Worm (Caenorhabditis elegans) whole organism, L4/young adult: ENCODE data around the gene iscu-1.

Experiments
- W03F9.2 ChIP-seq: fragments of 150-350 bp; optimal IDR thresholded peaks from 2 replicates; lab custom pipeline; 2014; ENCODE audit warnings: missing biosample characterization, missing genetic modification characterization
- dao-5 ChIP-seq: sonication (generic microtip); optimal IDR thresholded peaks from 2 replicates; lab custom pipeline; 2016; ENCODE audit warnings: missing genotype, missing genetic modification characterization, moderate library complexity, missing compliant biosample characterization
- him-1 ChIP-seq: sonication (generic microtip); optimal IDR thresholded peaks from 2 replicates; lab custom pipeline; 2016; ENCODE audit warnings: missing genotype, missing genetic modification reagents, missing genetic modification characterization, missing compliant biosample characterization

The iscu-1 gene

ce11 chrIV:13785545-13785944 lies 1.8 kb downstream of the iscu-1 start, which contains the start of gene lact-9:
Gene lact-9, minus strand, starts transcription at chrIV:13785645.
- TF ChIP-seq W03F9.2 (tag; lab: Kevin White, UChicago) (no peak), him-1 (no peak)

DNA sequence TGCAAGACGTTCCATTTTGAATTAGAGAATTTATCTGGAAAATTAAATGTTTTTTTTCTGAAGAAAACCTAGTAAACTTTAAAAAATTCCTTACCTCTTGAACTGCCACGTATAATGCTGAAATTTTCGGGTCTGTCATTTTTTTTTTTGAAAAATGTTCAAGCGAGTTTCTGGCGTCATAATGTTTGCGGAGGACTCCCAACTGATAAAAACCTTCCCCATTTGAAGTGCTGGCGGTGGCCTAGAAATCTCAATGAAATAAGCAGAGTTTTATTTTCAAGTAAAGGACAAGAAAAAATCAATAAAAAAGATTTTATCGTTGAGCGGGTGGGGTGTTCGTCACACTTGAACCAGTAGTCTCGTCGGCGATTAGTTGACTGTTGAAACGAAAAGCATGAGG lies 2.9 kb downstream of the iscu-1 start, which contains the start of gene icap-1:
Gene icap-1, minus strand, starts transcription at position 272 of the 400 bp plus-strand sequence.
- no peak for TF ChIP-seq W03F9.2 (tag; lab: Kevin White, UChicago)
- no peak for TF ChIP-seq him-1
- no peak for TF ChIP-seq dao-5 (tag; lab: Kevin White, UChicago)

- no peak for TF ChIP-seq him-1
- TF ChIP-seq W03F9.2 (tag; lab: Kevin White, UChicago) = peak; percentile 43
Measured at ce11 chrIV:13788652-13789051, 4.9 kb downstream of the iscu-1 start, which contains the start of the genes sas-6 and Y45F10D.7. Gene sas-6, minus strand, starts transcription at chrIV:13788731. Gene Y45F10D.7, plus strand, starts transcription at chrIV:13788907.

ce11 chrIV:13795249-13795909 lies 11.6 kb downstream of the iscu-1 start:
- no peak for TF ChIP-seq him-1
- TF ChIP-seq dao-5 (tag; lab: Kevin White, UChicago) = no peak
- no peak for TF ChIP-seq W03F9.2 (tag; lab: Kevin White, UChicago)

- TF ChIP-seq W03F9.2 (tag; lab: Kevin White, UChicago) (no peak), him-1 (no peak)
Measured at ce11 chrIV:13797859-13798374, 14.2 kb downstream of the iscu-1 start, which contains the start of gene Y45F10D.6. Gene Y45F10D.6, minus strand, starts transcription at chrIV:13797909.

DNA sequence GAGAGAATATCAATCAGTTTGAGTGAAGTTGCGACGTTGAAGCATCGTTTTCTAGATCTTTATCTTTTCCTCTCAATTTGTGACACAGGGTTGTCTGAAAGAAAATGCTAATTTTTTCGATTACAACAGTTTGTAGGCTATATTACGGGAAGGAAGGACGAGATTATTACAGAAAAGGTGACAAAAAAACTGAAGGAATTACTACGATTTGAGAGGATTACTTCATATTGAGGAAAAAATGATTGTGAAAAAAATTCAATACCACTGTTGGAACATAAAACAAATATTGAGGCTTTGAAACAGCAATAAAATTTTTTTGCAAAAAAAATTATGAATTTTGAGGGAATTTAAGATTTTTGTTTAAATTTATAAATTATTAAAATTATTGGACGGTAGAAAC lies 24.0 kb downstream of the iscu-1 start, which contains the start of gene Y45F10D.14:
Gene Y45F10D.14, minus strand, starts transcription at position 101 of the 400 bp plus-strand sequence.
- TF ChIP-seq W03F9.2 (tag; lab: Kevin White, UChicago) (no peak), dao-5 (tag; lab: Kevin White, UChicago) (no peak), him-1 (no peak)

DNA sequence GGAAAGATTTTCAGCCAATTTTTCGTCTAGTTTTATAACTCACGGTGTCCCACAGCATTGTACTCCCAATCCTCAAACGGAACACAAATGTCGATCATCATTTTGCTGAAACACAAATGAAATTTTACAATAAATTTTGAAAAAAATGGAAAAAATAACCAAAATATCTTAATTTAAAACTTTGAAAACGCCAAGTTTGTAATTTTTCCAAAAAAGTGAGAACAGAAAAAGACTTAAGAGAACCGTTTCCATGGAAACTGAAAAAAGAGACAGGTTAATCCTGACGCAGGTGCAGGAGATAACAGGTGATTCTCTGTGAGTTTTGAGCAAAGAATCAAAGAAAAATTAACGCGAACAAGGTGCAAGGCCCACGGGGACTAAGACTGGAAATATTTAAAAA lies 37.1 kb downstream of the iscu-1 start, which contains the start of gene Y45F10D.15:
Gene Y45F10D.15, minus strand, starts transcription at position 101 of the 400 bp plus-strand sequence.
- no peak for TF ChIP-seq W03F9.2 (tag; lab: Kevin White, UChicago)
- no peak for TF ChIP-seq dao-5 (tag; lab: Kevin White, UChicago)
- no peak for TF ChIP-seq him-1

DNA sequence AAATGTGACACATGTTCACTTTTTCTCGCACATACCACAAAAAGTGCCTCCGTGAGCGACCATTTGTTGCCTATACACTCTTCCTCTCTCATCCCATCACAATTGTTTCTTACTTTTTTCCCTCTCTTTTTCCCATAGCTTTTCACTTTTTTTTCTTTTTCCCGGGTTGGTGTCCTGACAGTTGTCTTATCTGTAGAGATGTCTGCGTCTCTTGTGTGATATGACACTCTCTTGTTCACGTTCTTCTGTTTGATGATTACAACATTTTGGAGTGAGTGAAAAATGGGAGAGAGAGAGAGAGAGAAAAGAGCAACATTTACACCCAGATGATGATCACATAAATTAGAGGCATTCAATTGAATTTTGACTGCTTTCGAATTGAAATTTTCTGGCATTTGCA lies 42.6 kb downstream of the iscu-1 start:
- TF ChIP-seq him-1 (no peak), W03F9.2 (tag; lab: Kevin White, UChicago) (peak; percentile 46)

DNA sequence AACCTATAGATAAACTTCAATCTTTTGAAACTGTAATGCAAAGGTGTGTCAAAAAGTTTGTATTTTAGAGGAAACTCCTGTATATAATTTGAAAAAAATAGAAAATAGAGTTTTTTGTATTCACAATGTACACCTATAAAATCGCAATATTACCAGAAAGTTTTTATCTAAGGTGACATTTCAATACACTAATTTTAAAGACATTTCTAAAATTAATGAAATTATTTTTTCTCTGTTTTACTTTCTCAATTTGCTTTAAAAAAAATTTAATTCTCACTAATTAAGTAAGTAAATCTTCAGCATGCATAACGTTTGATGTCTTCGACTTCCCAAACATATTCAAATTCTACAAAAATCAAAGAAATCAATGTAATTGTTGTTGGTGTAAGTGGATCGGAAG lies 43.8 kb downstream of the iscu-1 start, which contains the start of gene rga-5:
Gene rga-5, plus strand, starts transcription at position 301 of the 400 bp plus-strand sequence.
- TF ChIP-seq dao-5 (tag; lab: Kevin White, UChicago) = no peak
- TF ChIP-seq him-1 = no peak
- TF ChIP-seq W03F9.2 (tag; lab: Kevin White, UChicago) = no peak
